Worm (Caenorhabditis elegans): ENCODE results near the gene C35D10.6.

DNA sequence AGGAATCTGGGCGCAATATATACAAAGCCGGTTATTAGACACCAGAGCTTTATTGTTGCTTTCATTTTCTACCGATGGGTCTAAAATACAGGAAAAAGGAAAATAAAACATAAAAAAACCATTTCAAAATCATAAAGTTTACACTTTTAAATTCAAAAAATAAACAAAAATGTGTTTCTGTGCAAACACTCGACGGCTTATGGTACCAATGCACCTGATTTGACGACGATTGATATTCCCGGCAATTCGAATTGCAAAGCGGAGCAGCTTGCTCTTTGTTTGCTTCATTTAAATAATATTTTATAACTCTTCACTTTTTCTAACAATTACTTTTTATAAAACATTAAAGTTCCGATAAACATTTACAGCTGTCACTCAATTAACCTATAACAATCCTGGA lies 9.0 kb upstream of the C35D10.6 start, which contains the start of gene F26A1.1:
- TF ChIP-seq fkh-10 (GFP tag; optimal IDR thresholded peaks at IDR 0.05) (no peak), ZK546.5 (tag; optimal IDR thresholded peaks at IDR 0.05) (no peak), snpc-4 (tag; optimal IDR thresholded peaks at IDR 0.05) (no peak), nhr-10 (tag; optimal IDR thresholded peaks at IDR 0.05) (no peak)

All from whole organism, L4 larva.